Worm (Caenorhabditis elegans): Measurements from ENCODE around the gene C24A3.1.

The C24A3.1 gene

ce11 chrX:9034310-9034709, 35.4 kb downstream of the C24A3.1 start, which contains the start of gene nep-22:
Gene nep-22, plus strand, starts transcription at chrX:9034554.
- peak; percentile 70 for TF ChIP-seq elt-2 (tag; optimal IDR thresholded peaks at IDR 0.05)
- no peak for TF ChIP-seq rnt-1 (tag; optimal IDR thresholded peaks at IDR 0.05)
- no peak for TF ChIP-seq zip-4 (GFP tag; optimal IDR thresholded peaks at IDR 0.05)
- no peak for TF ChIP-seq C16A3.4 (tag; optimal IDR thresholded peaks at IDR 0.05)
- TF ChIP-seq xbp-1 (tag; optimal IDR thresholded peaks at IDR 0.05): no peak
- TF ChIP-seq lin-35 (GFP tag; optimal IDR thresholded peaks at IDR 0.05): peak in 1 of 2 experiments; percentile 14
- TF ChIP-seq tlp-1 (tag; optimal IDR thresholded peaks at IDR 0.05): no peak

ce11 chrX:9035142-9035541, 36.3 kb downstream of the C24A3.1 start:
- TF ChIP-seq nhr-84 (tag; optimal IDR thresholded peaks at IDR 0.05) (no peak), efl-1 (optimal IDR thresholded peaks at IDR 0.05) (no peak), efl-1 (GFP tag; optimal IDR thresholded peaks at IDR 0.05 in 1 of 2) (peak in 1 of 2 experiments; percentile 56), elt-2 (tag; optimal IDR thresholded peaks at IDR 0.05) (peak; percentile 50), unc-130 (tag; optimal IDR thresholded peaks at IDR 0.05) (no peak)

ce11 chrX:9036237-9036636, 37.4 kb downstream of the C24A3.1 start:
- no peak for TF ChIP-seq elt-3 (tag; optimal IDR thresholded peaks at IDR 0.05)
- TF ChIP-seq elt-2 (tag; optimal IDR thresholded peaks at IDR 0.05): peak; percentile 52

ce11 chrX:9045913-9046312, 47.0 kb downstream of the C24A3.1 start, which contains the start of gene prdm-14:
Gene prdm-14, plus strand, starts transcription at chrX:9046213.
- no peak for TF ChIP-seq lin-39 (tag; optimal IDR thresholded peaks at IDR 0.05)
- no peak for TF ChIP-seq efl-1 (optimal IDR thresholded peaks at IDR 0.05)
- peak in 1 of 2 experiments; percentile 9 for TF ChIP-seq efl-1 (GFP tag; optimal IDR thresholded peaks at IDR 0.05 in 1 of 2)

- TF ChIP-seq sox-4 (tag; optimal IDR thresholded peaks at IDR 0.05): no peak
- no peak for TF ChIP-seq rnt-1 (tag; optimal IDR thresholded peaks at IDR 0.05)
- TF ChIP-seq egl-13 (tag; optimal IDR thresholded peaks at IDR 0.05): no peak
- no peak for TF ChIP-seq nhr-90 (tag; optimal IDR thresholded peaks at IDR 0.05; ENCODE audit: poor library complexity)
- TF ChIP-seq sptf-1 (tag; optimal IDR thresholded peaks at IDR 0.05): no peak
- no peak for TF ChIP-seq ceh-88 (GFP tag; IDR thresholded peaks at IDR 0.05)
Measured at ce11 chrX:9048657-9049056, 49.8 kb downstream of the C24A3.1 start, which contains the start of gene F47E1.20. Gene F47E1.20, plus strand, starts transcription at chrX:9048957.

- TF ChIP-seq ceh-8 (GFP tag; optimal IDR thresholded peaks at IDR 0.05) (no peak), elt-3 (tag; optimal IDR thresholded peaks at IDR 0.05) (peak in 1 of 6 experiments; percentile 53), lin-14 (GFP tag; optimal IDR thresholded peaks at IDR 0.05) (peak; percentile 3), nhr-85 (tag) (peak; percentile 49), lir-3 (tag; optimal IDR thresholded peaks at IDR 0.05; ENCODE audit: poor library complexity) (no peak)
Measured at ce11 chrX:9053426-9053825, 54.6 kb downstream of the C24A3.1 start.

Data from whole organism, L1 larva.